Worm (Caenorhabditis elegans): ENCODE measurements around the gene Y110A2AL.7.

DNA sequence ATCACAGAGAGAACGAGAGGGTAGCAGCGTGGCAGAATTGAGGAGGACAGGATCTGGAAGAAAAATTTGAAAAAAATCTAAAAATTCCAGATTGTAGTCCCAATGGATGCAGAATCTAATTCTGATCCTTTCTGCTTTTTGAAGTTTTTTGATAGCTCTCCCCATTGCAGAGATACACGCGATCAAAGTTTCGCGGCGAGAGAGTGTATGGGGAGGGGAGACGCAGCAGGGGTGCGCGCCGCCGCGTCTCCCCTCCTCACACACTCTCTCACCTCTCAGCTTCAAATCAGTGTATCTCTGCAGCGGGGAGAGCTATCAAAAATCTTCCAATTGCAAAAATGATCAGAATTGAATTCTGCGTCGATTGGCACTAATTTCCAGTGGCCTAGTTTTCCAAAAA, 38.1 kb upstream of the Y110A2AL.7 start:
- TF ChIP-seq him-1 (tag; optimal IDR thresholded peaks at IDR 0.05): no peak
- TF ChIP-seq W03F9.2 (tag; optimal IDR thresholded peaks at IDR 0.05): no peak
